Fruit fly (Drosophila melanogaster) whole organism: ENCODE data around the gene beta4GalNAcTB.

Source experiments
- CG8478 ChIP-seq: fragments of >200 bp; optimal IDR thresholded peaks from 2 replicates; lab custom pipeline; 2018; ENCODE audit warnings: inconsistent platforms
- Dll ChIP-seq: fragments of >200 bp; optimal IDR thresholded peaks from 2 replicates; lab custom pipeline; 2017
- EcR ChIP-seq, 2 experiments: fragments of >200 bp; optimal IDR thresholded peaks; 2 replicates each; lab custom pipeline; 2017; ENCODE audit warnings: missing biosample characterization in 2 of 2, missing genetic modification characterization in 2 of 2, missing genetic modification reagents in 2 of 2
- pan ChIP-seq: fragments of >200 bp; optimal IDR thresholded peaks from 2 replicates; lab custom pipeline; 2017
- psq ChIP-seq: fragments of >200 bp; optimal IDR thresholded peaks from 2 replicates; lab custom pipeline; 2017
- usp ChIP-seq: fragments of >200 bp; optimal IDR thresholded peaks from 2 replicates; lab custom pipeline; 2017; ENCODE audit warnings: missing biosample characterization, missing genetic modification characterization, mixed read lengths

DNA sequence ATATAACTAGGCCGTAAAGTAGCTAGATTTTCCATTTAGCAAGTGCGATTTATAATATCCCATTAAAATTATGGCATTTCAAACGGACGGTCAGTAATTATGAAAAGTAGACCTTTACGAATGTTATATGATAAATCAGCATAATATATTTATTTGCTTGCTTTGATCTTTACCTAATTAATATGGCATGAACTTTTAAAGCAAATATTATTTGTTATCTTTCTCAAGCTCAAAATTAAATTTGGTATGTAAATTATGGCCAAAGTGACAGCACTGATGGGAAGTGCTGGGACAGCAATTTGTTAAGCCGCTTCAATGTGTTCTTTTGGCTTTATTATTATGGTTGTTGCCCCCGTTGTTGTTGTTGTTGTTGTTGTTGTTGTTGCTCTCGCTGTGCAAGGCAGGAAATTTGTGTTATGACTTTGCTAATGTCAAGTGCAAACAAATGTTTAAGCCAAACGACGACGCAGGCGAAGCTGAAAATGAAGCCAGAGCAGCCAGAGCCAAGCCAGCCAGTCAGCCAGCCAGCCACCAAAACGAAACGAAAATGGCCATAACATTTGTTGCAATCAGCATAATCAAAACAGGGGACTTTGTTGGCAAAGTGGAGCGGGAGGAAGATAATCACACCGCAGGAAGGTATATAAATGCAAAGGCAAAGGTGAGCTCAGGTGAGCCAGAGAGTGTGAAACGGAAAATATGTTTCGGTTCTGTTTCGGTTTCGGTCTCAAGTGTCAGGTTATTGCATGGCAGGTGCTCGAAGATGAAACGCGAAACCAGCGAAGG is 48.9 kb upstream of the beta4GalNAcTB start:
- no peak for TF ChIP-seq psq (lab: Kevin White, UChicago)
- TF ChIP-seq usp (GFP tag; lab: Kevin White, UChicago): no peak
- TF ChIP-seq Dll (lab: Kevin White, UChicago): no peak
- no peak for TF ChIP-seq CG8478 (lab: Kevin White, UChicago)
- no peak for TF ChIP-seq EcR (GFP tag; optimal IDR thresholded peaks at IDR 0.05; lab: Kevin White, UChicago)
- no peak for TF ChIP-seq pan (lab: Kevin White, UChicago)
